Fruit fly (Drosophila melanogaster) whole organism, pupa: ENCODE results near the gene js.

Experiments
- CG10348 ChIP-seq: fragments of 200-800 bp; sonication (Bioruptor generic); IDR thresholded peaks from 2 replicates; pipeline ENCODE4 v1.3.6; 2022; ENCODE audit warnings: missing biosample characterization, missing genetic modification characterization
- CG12605 ChIP-seq: fragments of 200-800 bp; sonication (Bioruptor generic); IDR thresholded peaks from 2 replicates; pipeline ENCODE4 v1.3.6; 2022; ENCODE audit warnings: missing biosample characterization, missing genetic modification characterization
- CG13204 ChIP-seq: fragments of 200-800 bp; sonication (Bioruptor generic); optimal IDR thresholded peaks from 2 replicates; lab custom pipeline; 2018; ENCODE audit warnings: missing biosample characterization, mild to moderate bottlenecking, missing genetic modification characterization, moderate library complexity
- CG14655 ChIP-seq: fragments of 200-800 bp; sonication (Bioruptor generic); optimal IDR thresholded peaks from 3 replicates; lab custom pipeline; 2017; ENCODE audit warnings: mild to moderate bottlenecking, missing biosample characterization, missing genetic modification reagents, missing genetic modification characterization
- CG15710 ChIP-seq: fragments of 200-800 bp; sonication (Bioruptor generic); optimal IDR thresholded peaks from 2 replicates; lab custom pipeline; 2018; ENCODE audit warnings: missing biosample characterization, mild to moderate bottlenecking, missing genetic modification characterization, moderate library complexity
- CG17806 ChIP-seq: fragments of 200-800 bp; sonication (Bioruptor generic); optimal IDR thresholded peaks from 2 replicates; lab custom pipeline; 2018; ENCODE audit warnings: missing biosample characterization, mild to moderate bottlenecking, missing genetic modification characterization, moderate library complexity
- CG32121 ChIP-seq: fragments of 200-800 bp; sonication (Bioruptor generic); IDR thresholded peaks from 2 replicates; pipeline ENCODE4 v1.3.6; 2022; ENCODE audit warnings: missing biosample characterization, missing genetic modification characterization
- CG34367 ChIP-seq: fragments of 200-800 bp; sonication (Bioruptor generic); optimal IDR thresholded peaks from 2 replicates; lab custom pipeline; 2018; ENCODE audit warnings: missing biosample characterization, mild to moderate bottlenecking, missing genetic modification characterization
- CG4496 ChIP-seq: fragments of 200-800 bp; sonication (Bioruptor generic); IDR thresholded peaks from 3 replicates; pipeline ENCODE4 v1.3.6; 2022; ENCODE audit warnings: missing biosample characterization, missing genetic modification characterization
- CG8159 ChIP-seq: fragments of 200-800 bp; sonication (Bioruptor generic); optimal IDR thresholded peaks from 3 replicates; lab custom pipeline; 2018; ENCODE audit warnings: missing biosample characterization, mild to moderate bottlenecking, missing genetic modification characterization, moderate library complexity
- CG8301 ChIP-seq: fragments of 200-800 bp; sonication (Bioruptor generic); optimal IDR thresholded peaks from 2 replicates; lab custom pipeline; 2018; ENCODE audit warnings: missing biosample characterization, mild to moderate bottlenecking, missing genetic modification characterization
- CG9948 ChIP-seq: fragments of 200-800 bp; sonication (Bioruptor generic); optimal IDR thresholded peaks from 2 replicates; lab custom pipeline; 2018; ENCODE audit warnings: missing biosample characterization, mild to moderate bottlenecking, missing genetic modification characterization, moderate library complexity
- D1 ChIP-seq: fragments of 200-800 bp; sonication (Bioruptor generic); optimal IDR thresholded peaks from 2 replicates; lab custom pipeline; 2018; ENCODE audit warnings: missing biosample characterization, mild to moderate bottlenecking, missing genetic modification characterization, moderate library complexity
- EcR ChIP-seq: fragments of 200-800 bp; sonication (Bioruptor generic); optimal IDR thresholded peaks from 3 replicates; lab custom pipeline; 2019; ENCODE audit warnings: missing biosample characterization, missing genetic modification characterization, mild to moderate bottlenecking, moderate library complexity, missing genetic modification reagents
- Ets98B ChIP-seq: fragments of 200-800 bp; sonication (Bioruptor generic); IDR thresholded peaks from 2 replicates; pipeline ENCODE4 v1.3.6; 2022; ENCODE audit warnings: missing biosample characterization, missing genetic modification characterization
- Pif1A ChIP-seq: fragments of 200-800 bp; sonication (Bioruptor generic); optimal IDR thresholded peaks from 3 replicates; lab custom pipeline; 2016; ENCODE audit warnings: missing biosample characterization, missing genetic modification characterization
- Pif1B ChIP-seq: fragments of 200-800 bp; sonication (Bioruptor generic); optimal IDR thresholded peaks from 3 replicates; lab custom pipeline; 2016; ENCODE audit warnings: missing biosample characterization, missing genetic modification characterization
- Snoo ChIP-seq: fragments of 200-800 bp; sonication (Bioruptor generic); optimal IDR thresholded peaks from 3 replicates; lab custom pipeline; 2017; ENCODE audit warnings: missing biosample characterization, mild to moderate bottlenecking, missing genetic modification characterization, inconsistent platforms
- fd96Ca ChIP-seq: fragments of 200-800 bp; sonication (Bioruptor generic); IDR thresholded peaks from 3 replicates; pipeline ENCODE4 v1.3.6; 2022; ENCODE audit warnings: missing biosample characterization, missing genetic modification characterization
- gl ChIP-seq: fragments of 200-800 bp; sonication (Bioruptor generic); optimal IDR thresholded peaks from 2 replicates; lab custom pipeline; 2018; ENCODE audit warnings: missing biosample characterization, mild to moderate bottlenecking, missing genetic modification characterization
- rn ChIP-seq: fragments of 200-800 bp; sonication (Bioruptor generic); IDR thresholded peaks from 2 replicates; pipeline ENCODE4 v1.3.6; 2022; ENCODE audit warnings: missing biosample characterization, missing genetic modification characterization

js gene

dm6 chr3R:16334797-16335196 is 33.3 kb downstream of the js start:
- TF ChIP-seq CG12605 (GFP tag; lab: Robert Waterston, UW) (no peak), CG15710 (no peak), CG13204 (GFP tag; lab: Kevin White, UChicago) (no peak), CG14655 (no peak), Pif1A (GFP tag; lab: Kevin White, UChicago) (no peak), D1 (tag; lab: Kevin White, UChicago) (no peak), rn (GFP tag; lab: Robert Waterston, UW) (no peak), CG17806 (tag; lab: Kevin White, UChicago) (no peak), EcR (no peak), CG8301 (tag; lab: Kevin White, UChicago) (no peak), Pif1B (GFP tag; lab: Kevin White, UChicago) (no peak), Ets98B (GFP tag; lab: Robert Waterston, UW) (no peak), CG9948 (tag; lab: Kevin White, UChicago) (no peak), CG34367 (tag; lab: Kevin White, UChicago) (no peak)

dm6 chr3R:16334329-16334728 is 33.8 kb downstream of the js start:
- TF ChIP-seq CG4496 (GFP tag; lab: Robert Waterston, UW) (no peak), CG14655 (no peak), gl (tag; lab: Kevin White, UChicago) (peak; percentile 75), rn (GFP tag; lab: Robert Waterston, UW) (no peak), Ets98B (GFP tag; lab: Robert Waterston, UW) (no peak), Snoo (tag; lab: Kevin White, UChicago) (no peak), CG12605 (GFP tag; lab: Robert Waterston, UW) (no peak), fd96Ca (no peak), Pif1B (GFP tag; lab: Kevin White, UChicago) (no peak), CG8159 (peak; percentile 24), Pif1A (GFP tag; lab: Kevin White, UChicago) (no peak), CG17806 (tag; lab: Kevin White, UChicago) (peak; percentile 21), CG10348 (GFP tag; lab: Robert Waterston, UW) (no peak), CG13204 (GFP tag; lab: Kevin White, UChicago) (peak; percentile 57), CG32121 (GFP tag; lab: Robert Waterston, UW) (no peak), D1 (tag; lab: Kevin White, UChicago) (no peak), CG8301 (tag; lab: Kevin White, UChicago) (no peak), CG34367 (tag; lab: Kevin White, UChicago) (peak; percentile 15), CG15710 (peak; percentile 36), EcR (peak; percentile 63), CG9948 (tag; lab: Kevin White, UChicago) (peak; percentile 12)

DNA sequence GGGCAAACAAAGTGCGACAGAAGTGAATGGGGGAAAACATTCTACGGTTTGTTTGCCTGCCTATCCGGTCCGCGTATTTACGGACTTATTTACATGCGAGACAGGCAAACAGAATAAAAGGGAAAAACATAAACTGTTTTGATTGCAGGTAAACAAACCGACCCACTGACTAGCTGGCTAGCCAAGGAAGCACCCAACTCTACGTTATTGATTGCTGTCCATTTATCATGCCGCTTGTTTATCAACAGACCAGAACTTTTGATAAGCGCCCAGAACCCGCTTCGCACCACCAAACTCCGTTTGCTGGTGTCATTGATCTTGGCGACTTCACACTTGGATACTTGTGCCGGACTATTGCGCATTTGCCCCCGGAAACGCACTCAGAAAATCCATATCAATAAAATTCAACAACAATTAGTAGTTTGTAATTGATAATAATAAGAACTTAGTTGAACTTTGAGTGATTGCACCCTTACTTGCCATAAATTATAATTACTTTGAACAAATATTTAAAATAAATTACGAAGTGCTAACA is 36.2 kb downstream of the js start:
- TF ChIP-seq CG14655, result peak; percentile 26
- no peak for TF ChIP-seq CG17806 (tag; lab: Kevin White, UChicago)
- TF ChIP-seq Snoo (tag; lab: Kevin White, UChicago), result no peak
- TF ChIP-seq CG8301 (tag; lab: Kevin White, UChicago), result no peak
- peak; percentile 76 for TF ChIP-seq EcR
- no peak for TF ChIP-seq Pif1B (GFP tag; lab: Kevin White, UChicago)
- peak; percentile 47 for TF ChIP-seq Ets98B (GFP tag; lab: Robert Waterston, UW)
- TF ChIP-seq CG8159, result no peak
- TF ChIP-seq CG34367 (tag; lab: Kevin White, UChicago), result peak; percentile 43
- no peak for TF ChIP-seq D1 (tag; lab: Kevin White, UChicago)
- TF ChIP-seq CG12605 (GFP tag; lab: Robert Waterston, UW), result no peak
- TF ChIP-seq CG10348 (GFP tag; lab: Robert Waterston, UW), result no peak
- TF ChIP-seq gl (tag; lab: Kevin White, UChicago), result peak; percentile 63
- no peak for TF ChIP-seq fd96Ca
- no peak; the same call in 1 of the 2 replicates for TF ChIP-seq CG32121 (GFP tag; lab: Robert Waterston, UW)
- peak; percentile 23; the same call in 1 of the 3 replicates for TF ChIP-seq CG4496 (GFP tag; lab: Robert Waterston, UW)
- no peak for TF ChIP-seq rn (GFP tag; lab: Robert Waterston, UW)
- no peak for TF ChIP-seq CG9948 (tag; lab: Kevin White, UChicago)
- TF ChIP-seq CG15710, result peak; percentile 9
- peak; percentile 38 for TF ChIP-seq Pif1A (GFP tag; lab: Kevin White, UChicago)
- peak; percentile 48 for TF ChIP-seq CG13204 (GFP tag; lab: Kevin White, UChicago)
- TF ChIP-seq, all 21 proteins: peak for 9

dm6 chr3R:16329797-16330196 is 38.3 kb downstream of the js start:
- TF ChIP-seq CG4496 (GFP tag; lab: Robert Waterston, UW) (no peak), CG13204 (GFP tag; lab: Kevin White, UChicago) (no peak), CG12605 (GFP tag; lab: Robert Waterston, UW) (no peak), EcR (no peak), Snoo (tag; lab: Kevin White, UChicago) (no peak), CG17806 (tag; lab: Kevin White, UChicago) (no peak), CG8159 (no peak), fd96Ca (no peak), CG32121 (GFP tag; lab: Robert Waterston, UW) (no peak), Pif1A (GFP tag; lab: Kevin White, UChicago) (no peak), CG8301 (tag; lab: Kevin White, UChicago) (no peak), Pif1B (GFP tag; lab: Kevin White, UChicago) (no peak), rn (GFP tag; lab: Robert Waterston, UW) (no peak), CG9948 (tag; lab: Kevin White, UChicago) (no peak), D1 (tag; lab: Kevin White, UChicago) (no peak), CG15710 (no peak), CG14655 (no peak), Ets98B (GFP tag; lab: Robert Waterston, UW) (no peak), CG34367 (tag; lab: Kevin White, UChicago) (no peak)

DNA sequence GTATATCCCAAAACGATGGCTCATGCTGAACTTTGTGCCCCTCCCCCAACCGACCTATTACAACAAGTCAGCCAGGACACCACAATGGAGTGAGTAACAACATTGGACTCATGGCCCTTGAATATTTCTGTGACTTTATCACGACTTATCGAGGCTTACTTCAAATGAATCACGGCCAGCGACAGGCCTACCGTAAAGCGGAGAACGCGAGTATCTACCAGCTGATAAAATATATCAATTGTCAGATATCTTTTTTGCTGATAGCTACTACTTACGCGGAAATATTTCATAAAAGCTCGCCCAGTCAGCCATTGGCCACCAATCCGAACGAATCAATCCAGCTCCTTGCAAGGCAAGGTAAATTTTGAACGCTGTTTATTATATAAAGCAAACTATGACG is 40.6 kb downstream of the js start, which contains the start of gene CG17930:
TSS of gene CG17930 (plus strand) at position 301 of the 400 bp plus-strand sequence.
- TF ChIP-seq Pif1A (GFP tag; lab: Kevin White, UChicago), result no peak
- TF ChIP-seq CG34367 (tag; lab: Kevin White, UChicago), result no peak
- no peak for TF ChIP-seq CG13204 (GFP tag; lab: Kevin White, UChicago)
- TF ChIP-seq rn (GFP tag; lab: Robert Waterston, UW), result no peak
- no peak for TF ChIP-seq CG8301 (tag; lab: Kevin White, UChicago)
- no peak for TF ChIP-seq EcR
- no peak for TF ChIP-seq CG14655
- TF ChIP-seq CG8159, result no peak
- TF ChIP-seq CG10348 (GFP tag; lab: Robert Waterston, UW), result no peak
- TF ChIP-seq D1 (tag; lab: Kevin White, UChicago), result no peak
- TF ChIP-seq Snoo (tag; lab: Kevin White, UChicago), result no peak
